Fruit fly (Drosophila melanogaster) S2 (cell line): Measurements from ENCODE around the gene CG14742.

Source experiments
- CG8478 ChIP-seq: fragments of >200 bp; optimal IDR thresholded peaks from 2 replicates; lab custom pipeline; 2018
- CTCF ChIP-seq, 2 experiments: fragments of >200 bp; optimal IDR thresholded peaks; 2 replicates each; lab custom pipeline; 2018

dm6 chr3R:12258437-12258836 is 44.1 kb downstream of the CG14742 start, which contains the start of the genes CG44037 and svp:
- no peak for TF ChIP-seq CTCF (optimal IDR thresholded peaks at IDR 0.05; lab: Kevin White, UChicago)
- no peak for TF ChIP-seq CG8478 (lab: Kevin White, UChicago)
